Worm (Caenorhabditis elegans) whole organism, midembryonic: Measurements from ENCODE around the gene C10G8.4.

ENCODE experiments used
- T22C8.4 ChIP-seq: fragments of 200-800 bp; sonication (Bioruptor generic); IDR thresholded peaks from 2 replicates; pipeline ENCODE4 v1.3.6; 2022; ENCODE audit warnings: missing genetic modification characterization, missing compliant biosample characterization
- cog-1 ChIP-seq: sonication (generic microtip); optimal IDR thresholded peaks from 2 replicates; lab custom pipeline; 2016; ENCODE audit warnings: missing genetic modification characterization, missing compliant biosample characterization
- flt-1 ChIP-seq: fragments of 200-800 bp; sonication (Bioruptor generic); IDR thresholded peaks from 2 replicates; pipeline ENCODE4 v1.3.6; 2022; ENCODE audit warnings: missing genetic modification characterization, missing compliant biosample characterization
- klf-2 ChIP-seq: fragments of 200-800 bp; sonication (Bioruptor generic); conservative IDR thresholded peaks from 2 replicates; pipeline ENCODE4 v1.3.6; 2022; ENCODE audit warnings: missing genetic modification reagents, missing genetic modification characterization, missing compliant biosample characterization
- med-1 ChIP-seq: sonication (generic microtip); optimal IDR thresholded peaks from 2 replicates; lab custom pipeline; 2017; ENCODE audit warnings: missing genetic modification characterization, mild to moderate bottlenecking, missing compliant biosample characterization, antibody characterized with exemption, missing genetic modification reagents; ENCODE audit not compliant: insufficient read depth
- ref-1 ChIP-seq: fragments of 200-800 bp; sonication (Bioruptor generic); conservative IDR thresholded peaks from 2 replicates; pipeline ENCODE4 v1.3.6; 2022; ENCODE audit warnings: missing genetic modification reagents, missing genetic modification characterization, missing compliant biosample characterization
- tab-1 ChIP-seq: fragments of 200-800 bp; sonication (Bioruptor generic); IDR thresholded peaks from 2 replicates; pipeline ENCODE4 v1.3.6; 2022; ENCODE audit warnings: missing genetic modification characterization, missing compliant biosample characterization
- ztf-23 ChIP-seq: fragments of 200-800 bp; sonication (Bioruptor generic); IDR thresholded peaks from 2 replicates; pipeline ENCODE4 v1.3.6; 2022; ENCODE audit warnings: missing genetic modification reagents, missing genetic modification characterization, missing compliant biosample characterization
- ztf-29 ChIP-seq: fragments of 200-800 bp; sonication (Bioruptor generic); IDR thresholded peaks from 2 replicates; pipeline ENCODE4 v1.3.6; 2022; ENCODE audit warnings: missing genetic modification reagents, missing genetic modification characterization, missing compliant biosample characterization

The C10G8.4 gene

ce11 chrV:5311635-5312034 lies at the start of gene C10G8.4:
C10G8.4 (plus strand) TSS chrV:5311935.
- TF ChIP-seq cog-1 = no peak
- no peak for TF ChIP-seq flt-1 (GFP tag; lab: Robert Waterston, UW)
- no peak for TF ChIP-seq klf-2 (GFP tag; lab: Robert Waterston, UW)
- no peak for TF ChIP-seq med-1 (GFP tag; lab: Kevin White, UChicago)
- TF ChIP-seq tab-1 (GFP tag; lab: Robert Waterston, UW) = no peak

ce11 chrV:5262999-5263398 lies 48.7 kb upstream of the C10G8.4 start, which contains the start of gene cest-30:
cest-30 (minus strand) TSS chrV:5263099.
- TF ChIP-seq cog-1 (no peak), klf-2 (GFP tag; lab: Robert Waterston, UW) (no peak), flt-1 (GFP tag; lab: Robert Waterston, UW) (no peak), ref-1 (GFP tag; lab: Robert Waterston, UW) (no peak), med-1 (GFP tag; lab: Kevin White, UChicago) (no peak), ztf-23 (GFP tag; lab: Robert Waterston, UW) (no peak), T22C8.4 (GFP tag; lab: Robert Waterston, UW) (no peak), tab-1 (GFP tag; lab: Robert Waterston, UW) (no peak), ztf-29 (no peak)

ce11 chrV:5265581-5265980 lies 46.2 kb upstream of the C10G8.4 start, which contains the start of the genes srt-69 and B0238.12:
srt-69 (minus strand) TSS chrV:5265681.
B0238.12 (plus strand) TSS chrV:5265844.
- TF ChIP-seq flt-1 (GFP tag; lab: Robert Waterston, UW) (no peak), ref-1 (GFP tag; lab: Robert Waterston, UW) (no peak), cog-1 (no peak), ztf-23 (GFP tag; lab: Robert Waterston, UW) (no peak), ztf-29 (no peak), med-1 (GFP tag; lab: Kevin White, UChicago) (no peak), tab-1 (GFP tag; lab: Robert Waterston, UW) (no peak), klf-2 (GFP tag; lab: Robert Waterston, UW) (no peak), T22C8.4 (GFP tag; lab: Robert Waterston, UW) (no peak)

ce11 chrV:5269024-5269535 lies 42.7 kb upstream of the C10G8.4 start, which contains the start of gene penr-1:
penr-1 (plus strand) TSS chrV:5269485.
- TF ChIP-seq ztf-29 (no peak), T22C8.4 (GFP tag; lab: Robert Waterston, UW) (0 out of 2 replicates have a peak, but pooled peaks have one; percentile 35)

- TF ChIP-seq cog-1 (peak; percentile 12), tab-1 (GFP tag; lab: Robert Waterston, UW) (no peak)
These were observed 40.2 kb upstream of the C10G8.4 start for ce11 chrV:5271487-5271886.

- no peak for TF ChIP-seq flt-1 (GFP tag; lab: Robert Waterston, UW)
- no peak for TF ChIP-seq cog-1
- TF ChIP-seq med-1 (GFP tag; lab: Kevin White, UChicago) = no peak
- no peak for TF ChIP-seq T22C8.4 (GFP tag; lab: Robert Waterston, UW)
- TF ChIP-seq klf-2 (GFP tag; lab: Robert Waterston, UW) = no peak
- TF ChIP-seq ref-1 (GFP tag; lab: Robert Waterston, UW) = no peak
- TF ChIP-seq ztf-29 = no peak
- no peak for TF ChIP-seq ztf-23 (GFP tag; lab: Robert Waterston, UW)
These were observed 39.7 kb upstream of the C10G8.4 start for ce11 chrV:5272034-5272433.

ce11 chrV:5272619-5273074 lies 39.1 kb upstream of the C10G8.4 start:
- TF ChIP-seq klf-2 (GFP tag; lab: Robert Waterston, UW) (no peak), ref-1 (GFP tag; lab: Robert Waterston, UW) (no peak), flt-1 (GFP tag; lab: Robert Waterston, UW) (0 out of 2 replicates have a peak, but pooled peaks have one; percentile 20)

ce11 chrV:5273241-5273640 lies 38.5 kb upstream of the C10G8.4 start:
- TF ChIP-seq T22C8.4 (GFP tag; lab: Robert Waterston, UW) (no peak), ref-1 (GFP tag; lab: Robert Waterston, UW) (no peak), ztf-29 (no peak), tab-1 (GFP tag; lab: Robert Waterston, UW) (no peak), flt-1 (GFP tag; lab: Robert Waterston, UW) (no peak), klf-2 (GFP tag; lab: Robert Waterston, UW) (no peak), cog-1 (no peak), ztf-23 (GFP tag; lab: Robert Waterston, UW) (no peak), med-1 (GFP tag; lab: Kevin White, UChicago) (no peak)

- TF ChIP-seq flt-1 (GFP tag; lab: Robert Waterston, UW) (no peak), ref-1 (GFP tag; lab: Robert Waterston, UW) (no peak), ztf-29 (no peak), med-1 (GFP tag; lab: Kevin White, UChicago) (no peak), klf-2 (GFP tag; lab: Robert Waterston, UW) (no peak), ztf-23 (GFP tag; lab: Robert Waterston, UW) (no peak), tab-1 (GFP tag; lab: Robert Waterston, UW) (no peak), T22C8.4 (GFP tag; lab: Robert Waterston, UW) (no peak), cog-1 (no peak)
These were observed 38.0 kb upstream of the C10G8.4 start, which contains the start of gene natc-2 for ce11 chrV:5273770-5274169. natc-2 (plus strand) TSS chrV:5274070.

ce11 chrV:5274974-5275373 lies 36.8 kb upstream of the C10G8.4 start:
- TF ChIP-seq ztf-23 (GFP tag; lab: Robert Waterston, UW) (no peak), tab-1 (GFP tag; lab: Robert Waterston, UW) (0 out of 2 replicates have a peak, but pooled peaks have one; percentile 26), ztf-29 (no peak), T22C8.4 (GFP tag; lab: Robert Waterston, UW) (no peak), ref-1 (GFP tag; lab: Robert Waterston, UW) (no peak), flt-1 (GFP tag; lab: Robert Waterston, UW) (0 out of 2 replicates have a peak, but pooled peaks have one; percentile 14)
